Worm (Caenorhabditis elegans): ENCODE measurements around the gene scl-11.

ce11 chrIV:13015801-13016404 lies 35.3 kb upstream of the scl-11 start:
- TF ChIP-seq F13C5.2 (tag; optimal IDR thresholded peaks at IDR 0.05) (no peak), ama-1 (optimal IDR thresholded peaks at IDR 0.05) (no peak), sea-1 (GFP tag; conservative IDR thresholded peaks at IDR 0.05) (no peak), tra-4 (tag; optimal IDR thresholded peaks at IDR 0.05) (no peak), pes-1 (GFP tag; IDR thresholded peaks at IDR 0.05) (no peak), hnd-1 (tag; optimal IDR thresholded peaks at IDR 0.05) (no peak), aly-1 (tag; optimal IDR thresholded peaks at IDR 0.05) (no peak), scrt-1 (GFP tag; IDR thresholded peaks at IDR 0.05) (no peak), ceh-13 (GFP tag; optimal IDR thresholded peaks at IDR 0.05) (no peak)
